Worm (Caenorhabditis elegans): ENCODE data around the gene moma-1.
A peak's percentile ranks its signal among the peaks of the same experiment; 100 is the strongest.

The moma-1 gene

ce11 chrIII:832855-833504 is 19.2 kb downstream of the moma-1 start, which contains the start of gene zip-2:
Gene zip-2, plus strand, starts transcription at chrIII:832982.
- peak; percentile 99 for TF ChIP-seq alr-1 (tag; optimal IDR thresholded peaks at IDR 0.05; ENCODE audit: borderline replicate concordance)
- TF ChIP-seq efl-1 (optimal IDR thresholded peaks at IDR 0.05): no peak
- TF ChIP-seq efl-1 (GFP tag; optimal IDR thresholded peaks at IDR 0.05 in 1 of 2): peak in 1 of 2 experiments; percentile 90
- TF ChIP-seq zag-1 (tag; optimal IDR thresholded peaks at IDR 0.05): no peak
- no peak for TF ChIP-seq ceh-88 (GFP tag; IDR thresholded peaks at IDR 0.05)
- no peak for TF ChIP-seq nhr-237 (tag; optimal IDR thresholded peaks at IDR 0.05)
- no peak for TF ChIP-seq ceh-63 (GFP tag; optimal IDR thresholded peaks at IDR 0.05)
- no peak for TF ChIP-seq rnt-1 (tag; optimal IDR thresholded peaks at IDR 0.05)
- no peak for TF ChIP-seq nhr-85 (tag)
- no peak for TF ChIP-seq fkh-4 (tag; optimal IDR thresholded peaks at IDR 0.05; ENCODE audit: borderline replicate concordance)
- no peak for TF ChIP-seq nhr-11 (tag; optimal IDR thresholded peaks at IDR 0.05)
- no peak for TF ChIP-seq fos-1 (tag; optimal IDR thresholded peaks at IDR 0.05)
- no peak for TF ChIP-seq pax-3 (tag; optimal IDR thresholded peaks at IDR 0.05)
- no peak for TF ChIP-seq sup-37 (GFP tag; optimal IDR thresholded peaks at IDR 0.05)
- TF ChIP-seq hlh-4 (tag; optimal IDR thresholded peaks at IDR 0.05): no peak
- TF ChIP-seq egl-13 (tag; optimal IDR thresholded peaks at IDR 0.05): no peak
- TF ChIP-seq lin-13 (GFP tag; optimal IDR thresholded peaks at IDR 0.05): no peak
- TF ChIP-seq unc-98 (GFP tag; IDR thresholded peaks at IDR 0.05): no peak
- no peak for TF ChIP-seq ztf-4 (tag; optimal IDR thresholded peaks at IDR 0.05)
- TF ChIP-seq sox-4 (tag; optimal IDR thresholded peaks at IDR 0.05): no peak
- TF ChIP-seq pag-3 (tag; optimal IDR thresholded peaks at IDR 0.05; ENCODE audit: borderline replicate concordance, insufficient read depth): no peak
- no peak for TF ChIP-seq aha-1 (tag; optimal IDR thresholded peaks at IDR 0.05)
- TF ChIP-seq dsc-1 (tag; optimal IDR thresholded peaks at IDR 0.05): no peak
- no peak for TF ChIP-seq mep-1 (tag; optimal IDR thresholded peaks at IDR 0.05)
- TF ChIP-seq grh-1 (GFP tag; IDR thresholded peaks at IDR 0.05): no peak
- TF ChIP-seq nhr-20 (tag; optimal IDR thresholded peaks at IDR 0.05): peak; percentile 72
- no peak for TF ChIP-seq unc-130 (tag; optimal IDR thresholded peaks at IDR 0.05)
- TF ChIP-seq ces-1 (GFP tag; optimal IDR thresholded peaks at IDR 0.05): no peak
- TF ChIP-seq mdl-1 (tag; optimal IDR thresholded peaks at IDR 0.05): peak in 1 of 2 experiments; percentile 19
- peak; percentile 43 for TF ChIP-seq pqm-1 (tag; optimal IDR thresholded peaks at IDR 0.05)
- TF ChIP-seq lin-39 (tag; optimal IDR thresholded peaks at IDR 0.05): no peak
- TF ChIP-seq efl-3 (GFP tag; optimal IDR thresholded peaks at IDR 0.05): no peak
- TF ChIP-seq swsn-7 (tag; optimal IDR thresholded peaks at IDR 0.05): no peak
- TF ChIP-seq unc-62 (GFP tag; optimal IDR thresholded peaks at IDR 0.05): no peak
- peak in 1 of 2 experiments; percentile 48 for TF ChIP-seq lin-35 (GFP tag; optimal IDR thresholded peaks at IDR 0.05)
- no peak for TF ChIP-seq nhr-76 (tag; optimal IDR thresholded peaks at IDR 0.05)
- TF ChIP-seq lsy-2 (tag; optimal IDR thresholded peaks at IDR 0.05): peak in 1 of 2 experiments; percentile 9
- TF ChIP-seq Y116A8C.19 (tag; optimal IDR thresholded peaks at IDR 0.05; ENCODE audit: borderline replicate concordance): no peak
- no peak for TF ChIP-seq ceh-82 (tag; optimal IDR thresholded peaks at IDR 0.05)
- TF ChIP-seq egl-27 (tag; optimal IDR thresholded peaks at IDR 0.05): no peak
- no peak for TF ChIP-seq tlp-1 (tag; optimal IDR thresholded peaks at IDR 0.05)
- TF ChIP-seq fkh-8 (tag; optimal IDR thresholded peaks at IDR 0.05): peak; percentile 65
- TF ChIP-seq ets-5 (GFP tag; IDR thresholded peaks at IDR 0.05): no peak
- TF ChIP-seq tbx-2 (tag; optimal IDR thresholded peaks at IDR 0.05): no peak
- no peak for TF ChIP-seq xbp-1 (tag; optimal IDR thresholded peaks at IDR 0.05)
- TF ChIP-seq C34B4.2 (tag; optimal IDR thresholded peaks at IDR 0.05): no peak
- peak; percentile 19 for TF ChIP-seq C16A3.4 (tag; optimal IDR thresholded peaks at IDR 0.05)
- TF ChIP-seq unc-30 (tag; optimal IDR thresholded peaks at IDR 0.05): no peak
- TF ChIP-seq ama-1 (optimal IDR thresholded peaks at IDR 0.05): no peak
- TF ChIP-seq lir-3 (tag; optimal IDR thresholded peaks at IDR 0.05; ENCODE audit: poor library complexity): peak; percentile 7
- no peak for TF ChIP-seq nhr-28 (tag; optimal IDR thresholded peaks at IDR 0.05)
- peak; percentile 39 for TF ChIP-seq blmp-1 (tag; optimal IDR thresholded peaks at IDR 0.05)
- no peak for TF ChIP-seq fkh-10 (GFP tag; optimal IDR thresholded peaks at IDR 0.05)
